Fruit fly (Drosophila melanogaster) whole organism, embryonic: Measurements from ENCODE around the gene Cyp313a4.

Experiments used
- Ada2b ChIP-seq: fragments of 200-800 bp; sonication (Bioruptor generic); IDR thresholded peaks from 2 replicates; pipeline ENCODE4 v1.3.6; 2022; ENCODE audit warnings: missing biosample characterization, missing genetic modification characterization
- Antp ChIP-seq: fragments of 200-800 bp; sonication (Bioruptor generic); optimal IDR thresholded peaks from 3 replicates; lab custom pipeline; 2016; ENCODE audit warnings: missing biosample characterization, missing genetic modification characterization
- B-H1 ChIP-seq: fragments of 200-800 bp; sonication (Bioruptor generic); IDR thresholded peaks from 3 replicates; pipeline ENCODE4 v1.3.6; 2022; ENCODE audit warnings: missing biosample characterization, missing genetic modification characterization
- C15 ChIP-seq: fragments of 200-800 bp; sonication (Bioruptor generic); IDR thresholded peaks from 3 replicates; pipeline ENCODE4 v1.3.6; 2022; ENCODE audit warnings: missing biosample characterization, missing genetic modification characterization
- CG10274 ChIP-seq: fragments of 200-800 bp; sonication (Bioruptor generic); optimal IDR thresholded peaks from 3 replicates; lab custom pipeline; 2017; ENCODE audit warnings: missing biosample characterization, mild to moderate bottlenecking, missing genetic modification characterization
- CG11696 ChIP-seq: fragments of 200-800 bp; sonication (Bioruptor generic); IDR thresholded peaks from 2 replicates; pipeline ENCODE4 v1.3.6; 2022; ENCODE audit warnings: missing biosample characterization, missing genetic modification characterization
- CG12744 ChIP-seq: fragments of 200-800 bp; sonication (Bioruptor generic); optimal IDR thresholded peaks from 2 replicates; lab custom pipeline; 2016; ENCODE audit warnings: missing biosample characterization, missing genetic modification characterization
- CG15514 ChIP-seq: fragments of 200-800 bp; sonication (Bioruptor generic); optimal IDR thresholded peaks from 3 replicates; lab custom pipeline; 2017; ENCODE audit warnings: missing biosample characterization, missing genetic modification characterization, mild to moderate bottlenecking, moderate library complexity, missing genetic modification reagents
- CG17385 ChIP-seq: fragments of 200-800 bp; sonication (Bioruptor generic); optimal IDR thresholded peaks from 3 replicates; lab custom pipeline; 2018; ENCODE audit warnings: missing biosample characterization, mild to moderate bottlenecking, missing genetic modification characterization
- CG17829 ChIP-seq: fragments of 200-800 bp; optimal IDR thresholded peaks from 2 replicates; lab custom pipeline; 2019; ENCODE audit warnings: missing biosample characterization, mild to moderate bottlenecking, missing genetic modification characterization, moderate library complexity
- CG1792 ChIP-seq: fragments of 200-800 bp; sonication (Bioruptor generic); optimal IDR thresholded peaks from 2 replicates; lab custom pipeline; 2016; ENCODE audit warnings: missing biosample characterization, missing genetic modification characterization
- CG30020 ChIP-seq: fragments of 200-800 bp; optimal IDR thresholded peaks from 2 replicates; lab custom pipeline; 2019; ENCODE audit warnings: missing biosample characterization, mild to moderate bottlenecking, missing genetic modification characterization, moderate library complexity
- CG30403 ChIP-seq: fragments of 200-800 bp; sonication (Bioruptor generic); optimal IDR thresholded peaks from 3 replicates; lab custom pipeline; 2016; ENCODE audit warnings: missing biosample characterization, missing genetic modification characterization
- CG31365 ChIP-seq: fragments of 200-800 bp; sonication (Bioruptor generic); optimal IDR thresholded peaks from 2 replicates; lab custom pipeline; 2018; ENCODE audit warnings: missing biosample characterization, mild to moderate bottlenecking, missing genetic modification characterization
- CG6272 ChIP-seq: fragments of 200-800 bp; sonication (Bioruptor generic); IDR thresholded peaks from 2 replicates; pipeline ENCODE4 v1.3.6; 2022; ENCODE audit warnings: missing biosample characterization, missing genetic modification characterization
- CG6654 ChIP-seq: fragments of 200-800 bp; sonication (Bioruptor generic); optimal IDR thresholded peaks from 2 replicates; lab custom pipeline; 2017; ENCODE audit warnings: missing biosample characterization, mild to moderate bottlenecking, missing genetic modification characterization
- CG6813 ChIP-seq: fragments of 200-800 bp; sonication (Bioruptor generic); optimal IDR thresholded peaks from 2 replicates; lab custom pipeline; 2017; ENCODE audit warnings: missing biosample characterization, missing genetic modification characterization, mild to moderate bottlenecking, moderate library complexity, missing genetic modification reagents
- CG7786 ChIP-seq: fragments of 200-800 bp; sonication (Bioruptor generic); optimal IDR thresholded peaks from 2 replicates; lab custom pipeline; 2016; ENCODE audit warnings: missing biosample characterization, missing genetic modification characterization
- CG7839 ChIP-seq: fragments of 200-800 bp; sonication (Bioruptor generic); optimal IDR thresholded peaks from 3 replicates; lab custom pipeline; 2018; ENCODE audit warnings: missing biosample characterization, mild to moderate bottlenecking, missing genetic modification characterization, moderate library complexity
- CTCF ChIP-seq: fragments of 200-800 bp; sonication (Bioruptor generic); optimal IDR thresholded peaks from 2 replicates; lab custom pipeline; 2017; ENCODE audit warnings: missing biosample characterization, mild to moderate bottlenecking, missing genetic modification characterization, moderate library complexity
- CoRest ChIP-seq: fragments of 200-800 bp; sonication (Bioruptor generic); optimal IDR thresholded peaks from 3 replicates; lab custom pipeline; 2018; ENCODE audit warnings: missing biosample characterization, mild to moderate bottlenecking, missing genetic modification characterization, moderate library complexity
- Dp ChIP-seq: fragments of 200-800 bp; sonication (Bioruptor generic); optimal IDR thresholded peaks from 2 replicates; lab custom pipeline; 2018; ENCODE audit warnings: missing biosample characterization, mild to moderate bottlenecking, missing genetic modification characterization, moderate library complexity
- Hmr ChIP-seq: fragments of 200-800 bp; sonication (Bioruptor generic); optimal IDR thresholded peaks from 3 replicates; lab custom pipeline; 2017; ENCODE audit warnings: mild to moderate bottlenecking, missing biosample characterization, missing genetic modification reagents, missing genetic modification characterization
- Hmx ChIP-seq: fragments of 200-800 bp; sonication (Bioruptor generic); optimal IDR thresholded peaks from 2 replicates; lab custom pipeline; 2016; ENCODE audit warnings: missing biosample characterization, missing genetic modification characterization
- Lim3 ChIP-seq: fragments of 200-800 bp; sonication (Bioruptor generic); IDR thresholded peaks from 2 replicates; pipeline ENCODE4 v1.3.6; 2022; ENCODE audit warnings: missing biosample characterization, missing genetic modification characterization
- Med ChIP-seq: fragments of 200-800 bp; sonication (Bioruptor generic); peaks from one replicate; lab custom pipeline; 2016; ENCODE audit warnings: missing biosample characterization, missing genetic modification characterization, mild to moderate bottlenecking, inconsistent platforms, moderate library complexity
- Meics ChIP-seq: fragments of 200-800 bp; sonication (Bioruptor generic); optimal IDR thresholded peaks from 2 replicates; lab custom pipeline; 2017; ENCODE audit warnings: missing biosample characterization, mild to moderate bottlenecking, missing genetic modification characterization
- Oli ChIP-seq: fragments of 200-800 bp; sonication (Bioruptor generic); optimal IDR thresholded peaks from 2 replicates; lab custom pipeline; 2018; ENCODE audit warnings: missing biosample characterization, mild to moderate bottlenecking, missing genetic modification characterization, moderate library complexity
- PHDP ChIP-seq: fragments of 200-800 bp; sonication (Bioruptor generic); optimal IDR thresholded peaks from 3 replicates; lab custom pipeline; 2018; ENCODE audit warnings: missing biosample characterization, mild to moderate bottlenecking, missing genetic modification characterization, moderate library complexity
- Pdp1 ChIP-seq, 2 experiments: fragments of 200-800 bp; sonication (Bioruptor generic); optimal IDR thresholded peaks; 3 replicates each; lab custom pipeline; 2016; ENCODE audit warnings: missing biosample characterization in 2 of 2, missing genetic modification characterization in 2 of 2, mild to moderate bottlenecking in 1 of 2, moderate library complexity in 1 of 2
- Sin3A ChIP-seq: fragments of >200 bp; optimal IDR thresholded peaks from 2 replicates; lab custom pipeline; 2018
- Sry-β ChIP-seq: fragments of 200-800 bp; sonication (Bioruptor generic); optimal IDR thresholded peaks from 2 replicates; lab custom pipeline; 2018; ENCODE audit warnings: missing biosample characterization, mild to moderate bottlenecking, missing genetic modification characterization, moderate library complexity
- Taf1 ChIP-seq: fragments of 200-800 bp; sonication (Bioruptor generic); IDR thresholded peaks from 2 replicates; pipeline ENCODE4 v1.3.6; 2022; ENCODE audit warnings: missing biosample characterization, missing genetic modification characterization
- Trl ChIP-seq, 3 experiments: fragments of >200 bp in 2 of 3; fragments of 200-800 bp in 1 of 3; sonication (Bioruptor generic) in 1 of 3; optimal IDR thresholded peaks; 2 replicates in 1 of 3; 3 replicates in 2 of 3; lab custom pipeline; 2016 to 2017; ENCODE audit warnings: missing biosample characterization in 1 of 3, missing genetic modification characterization in 1 of 3
- Xbp1 ChIP-seq: fragments of 200-800 bp; sonication (Bioruptor generic); optimal IDR thresholded peaks from 3 replicates; lab custom pipeline; 2016; ENCODE audit warnings: missing biosample characterization, mild to moderate bottlenecking, missing genetic modification characterization
- Xrp1 ChIP-seq: fragments of 200-800 bp; sonication (Bioruptor generic); IDR thresholded peaks from 2 replicates; pipeline ENCODE4 v1.3.6; 2022; ENCODE audit warnings: missing biosample characterization, missing genetic modification characterization
- abd-A ChIP-seq: fragments of 200-800 bp; sonication (Bioruptor generic); optimal IDR thresholded peaks from 3 replicates; lab custom pipeline; 2019; ENCODE audit warnings: missing biosample characterization, mild to moderate bottlenecking, missing genetic modification characterization, moderate library complexity
- al ChIP-seq: fragments of 200-800 bp; sonication (Bioruptor generic); IDR thresholded peaks from 2 replicates; pipeline ENCODE4 v1.3.6; 2022; ENCODE audit warnings: missing biosample characterization, missing genetic modification characterization
- dmrt11E ChIP-seq: fragments of 200-800 bp; sonication (Bioruptor generic); optimal IDR thresholded peaks from 3 replicates; lab custom pipeline; 2018; ENCODE audit warnings: missing biosample characterization, mild to moderate bottlenecking, missing genetic modification characterization, moderate library complexity
- dmrt99B ChIP-seq: fragments of 200-800 bp; sonication (Bioruptor generic); optimal IDR thresholded peaks from 2 replicates; lab custom pipeline; 2018; ENCODE audit warnings: missing biosample characterization, mild to moderate bottlenecking, missing genetic modification characterization, moderate library complexity
- dysf ChIP-seq: fragments of 200-800 bp; sonication (Bioruptor generic); IDR thresholded peaks from 3 replicates; pipeline ENCODE4 v1.3.6; 2022; ENCODE audit warnings: missing biosample characterization, missing genetic modification characterization
- grau ChIP-seq: fragments of 200-800 bp; optimal IDR thresholded peaks from 3 replicates; lab custom pipeline; 2019; ENCODE audit warnings: missing biosample characterization, mild to moderate bottlenecking, missing genetic modification characterization, moderate library complexity
- jigr1 ChIP-seq: fragments of 200-800 bp; sonication (Bioruptor generic); IDR thresholded peaks from 3 replicates; pipeline ENCODE4 v1.3.6; 2022; ENCODE audit warnings: missing biosample characterization, missing genetic modification characterization
- pan ChIP-seq, 4 experiments: fragments of >200 bp in 3 of 4; fragments of 200-800 bp in 1 of 4; sonication (Bioruptor generic) in 1 of 4; optimal IDR thresholded peaks in 3 of 4; IDR thresholded peaks in 1 of 4; 2 replicates each; pipeline versions ENCODE4 v1.3.6 to Lab custom; 2017 to 2022; ENCODE audit warnings: missing biosample characterization in 2 of 4, missing genetic modification characterization in 2 of 4, mixed read lengths in 1 of 4
- row ChIP-seq: fragments of 200-800 bp; sonication (Bioruptor generic); IDR thresholded peaks from 3 replicates; pipeline ENCODE4 v1.3.6; 2022; ENCODE audit warnings: missing biosample characterization, missing genetic modification characterization
- sens ChIP-seq: fragments of 200-800 bp; sonication (Bioruptor generic); peaks from one replicate; lab custom pipeline; 2016; ENCODE audit warnings: missing biosample characterization, missing genetic modification characterization
- sens-2 ChIP-seq: fragments of 200-800 bp; sonication (Bioruptor generic); IDR thresholded peaks from 2 replicates; pipeline ENCODE4 v1.3.6; 2022; ENCODE audit warnings: missing biosample characterization, missing genetic modification characterization
- sob ChIP-seq: fragments of 200-800 bp; sonication (Bioruptor generic); IDR thresholded peaks from 2 replicates; pipeline ENCODE4 v1.3.6; 2022; ENCODE audit warnings: missing biosample characterization, missing genetic modification characterization
- ssp ChIP-seq: fragments of 200-800 bp; sonication (Bioruptor generic); IDR thresholded peaks from 2 replicates; pipeline ENCODE4 v1.3.6; 2022; ENCODE audit warnings: missing biosample characterization, missing genetic modification characterization
- tap ChIP-seq: fragments of 200-800 bp; optimal IDR thresholded peaks from 3 replicates; lab custom pipeline; 2019; ENCODE audit warnings: missing biosample characterization, mild to moderate bottlenecking, missing genetic modification characterization, moderate library complexity
- tgo ChIP-seq: fragments of 200-800 bp; sonication (Bioruptor generic); IDR thresholded peaks from 3 replicates; pipeline ENCODE4 v1.3.6; 2022; ENCODE audit warnings: missing biosample characterization, missing genetic modification characterization

The Cyp313a4 gene

dm6 chr3R:12727944-12728649 is 46.9 kb upstream of the Cyp313a4 start (continued):
- no peak for TF ChIP-seq Sry-β (GFP tag; lab: Kevin White, UChicago)
- no peak for TF ChIP-seq CG11696 (GFP tag; lab: Robert Waterston, UW)
- no peak for TF ChIP-seq sob (GFP tag; lab: Robert Waterston, UW)
- TF ChIP-seq Oli (tag; lab: Kevin White, UChicago) = peak; percentile 46
- no peak for TF ChIP-seq B-H1 (GFP tag; lab: Robert Waterston, UW)
- no peak for TF ChIP-seq sens-2 (GFP tag; lab: Robert Waterston, UW)
- TF ChIP-seq ssp = peak; percentile 19; the same call in 1 of the 2 replicates
- TF ChIP-seq Taf1 (GFP tag; lab: Robert Waterston, UW) = peak; percentile 24; the same call in 1 of the 2 replicates
- TF ChIP-seq CG12744 (GFP tag; lab: Kevin White, UChicago) = no peak
- TF ChIP-seq pan (optimal IDR thresholded peaks at IDR 0.05; lab: Kevin White, UChicago) = no peak
- TF ChIP-seq pan (GFP tag; optimal IDR thresholded peaks at IDR 0.05 in 1 of 2, IDR thresholded peaks at IDR 0.05 in 1 of 2) = peak in 1 of 2 experiments; percentile 62
- no peak for TF ChIP-seq Lim3
- peak; percentile 71 for TF ChIP-seq Med (GFP tag; lab: Kevin White, UChicago)
- TF ChIP-seq CG30020 = no peak
- peak; percentile 52 for TF ChIP-seq CG6813 (GFP tag; lab: Kevin White, UChicago)
- TF ChIP-seq Hmx = no peak
- no peak for TF ChIP-seq Sin3A
- TF ChIP-seq CG1792 (GFP tag; lab: Kevin White, UChicago) = peak; percentile 7
- peak; percentile 44; the same call in 1 of the 2 replicates for TF ChIP-seq Xrp1 (GFP tag; lab: Robert Waterston, UW)
- peak; percentile 62 for TF ChIP-seq Hmr
- TF ChIP-seq CG7839 (tag; lab: Kevin White, UChicago) = peak; percentile 47
- TF ChIP-seq dmrt11E (tag; lab: Kevin White, UChicago) = no peak
- peak; percentile 17; the same call in 1 of the 2 replicates for TF ChIP-seq al (GFP tag; lab: Robert Waterston, UW)
- peak; percentile 11 for TF ChIP-seq CG6654 (GFP tag; lab: Kevin White, UChicago)
- TF ChIP-seq row = peak; percentile 54
- TF ChIP-seq Antp (GFP tag; lab: Kevin White, UChicago) = peak; percentile 2
- TF ChIP-seq CTCF = no peak
- peak; percentile 31; the same call in 1 of the 2 replicates for TF ChIP-seq Ada2b (GFP tag; lab: Robert Waterston, UW)
- peak; percentile 21 for TF ChIP-seq PHDP
- TF ChIP-seq Trl (optimal IDR thresholded peaks at IDR 0.05; lab: Kevin White, UChicago) = no peak
- no peak for TF ChIP-seq Trl (GFP tag; optimal IDR thresholded peaks at IDR 0.05; lab: Kevin White, UChicago)
- TF ChIP-seq CG10274 = no peak
- TF ChIP-seq dysf (GFP tag; lab: Robert Waterston, UW) = peak; percentile 54; the same call in 2 of the 3 replicates

- TF ChIP-seq grau (tag; lab: Kevin White, UChicago) (peak; percentile 54), CoRest (peak; percentile 19), Meics (GFP tag; lab: Kevin White, UChicago) (peak; percentile 36), Dp (peak; percentile 9), CG17385 (peak; percentile 3), tgo (GFP tag; lab: Robert Waterston, UW) (no peak; the same call in 2 of the 3 replicates), Pdp1 (GFP tag; optimal IDR thresholded peaks at IDR 0.05; lab: Kevin White, UChicago) (peak in 1 of 2 experiments; percentile 37), sens (GFP tag; lab: Kevin White, UChicago) (peak; percentile 51), C15 (GFP tag; lab: Robert Waterston, UW) (no peak), Xbp1 (peak; percentile 24), dmrt99B (peak; percentile 8), CG6272 (GFP tag; lab: Robert Waterston, UW) (no peak), CG31365 (no peak), CG7839 (tag; lab: Kevin White, UChicago) (peak; percentile 29), CG17829 (tag; lab: Kevin White, UChicago) (peak; percentile 18), CG30403 (GFP tag; lab: Kevin White, UChicago) (peak; percentile 2), jigr1 (GFP tag; lab: Robert Waterston, UW) (no peak), CG7786 (GFP tag; lab: Kevin White, UChicago) (no peak), abd-A (tag; lab: Kevin White, UChicago) (peak; percentile 65), CG15514 (peak; percentile 20), tap (no peak)
Measured at dm6 chr3R:12723759-12724158, 42.6 kb upstream of the Cyp313a4 start.
